Worm (Caenorhabditis elegans) whole organism, L4 larva: Measurements from ENCODE around the gene ell-1.

Experiments used
- F49E8.2 ChIP-seq: sonication (generic microtip); optimal IDR thresholded peaks from 2 replicates; lab custom pipeline; 2016; ENCODE audit warnings: missing compliant biosample characterization, mild to moderate bottlenecking, missing genetic modification characterization, borderline replicate concordance
- arid-1 ChIP-seq: fragments of 200-800 bp; sonication (Bioruptor generic); conservative IDR thresholded peaks from 2 replicates; pipeline ENCODE4 v1.3.6; 2022; ENCODE audit warnings: missing genetic modification reagents, missing genetic modification characterization, missing compliant biosample characterization
- ceh-82 ChIP-seq: sonication (generic microtip); optimal IDR thresholded peaks from 2 replicates; lab custom pipeline; 2017; ENCODE audit warnings: missing biosample characterization, missing genetic modification characterization
- egl-27 ChIP-seq: sonication (generic microtip); optimal IDR thresholded peaks from 3 replicates; lab custom pipeline; 2017; ENCODE audit warnings: missing biosample characterization, missing genetic modification reagents, missing genetic modification characterization
- fkh-10 ChIP-seq: fragments of 150-350 bp; optimal IDR thresholded peaks from 2 replicates; lab custom pipeline; 2014; ENCODE audit warnings: missing biosample characterization, missing genetic modification reagents, missing genetic modification characterization
- mdl-1 ChIP-seq, 2 experiments: fragments of 150-350 bp in 1 of 2; sonication (generic microtip) in 1 of 2; optimal IDR thresholded peaks; 2 replicates each; lab custom pipeline; 2014 to 2017; ENCODE audit warnings: missing biosample characterization in 2 of 2, missing genetic modification characterization in 2 of 2
- nhr-25 ChIP-seq: sonication (generic microtip); optimal IDR thresholded peaks from 2 replicates; lab custom pipeline; 2017; ENCODE audit warnings: missing genetic modification characterization, mild to moderate bottlenecking, missing compliant biosample characterization, antibody characterized with exemption, moderate library complexity, borderline replicate concordance; ENCODE audit not compliant: insufficient read depth
- pha-4 ChIP-seq, 2 experiments: fragments of 150-350 bp in 1 of 2; fragments of 200-800 bp in 1 of 2; sonication (Bioruptor generic) in 1 of 2; IDR thresholded peaks in 1 of 2; optimal IDR thresholded peaks in 1 of 2; 2 replicates each; pipeline versions ENCODE4 v1.3.6 to Lab custom; 2014 to 2022; ENCODE audit warnings: missing genetic modification characterization in 2 of 2, missing genetic modification reagents in 2 of 2, missing biosample characterization in 1 of 2, missing compliant biosample characterization in 1 of 2
- pqm-1 ChIP-seq: sonication (generic microtip); optimal IDR thresholded peaks from 2 replicates; lab custom pipeline; 2017; ENCODE audit warnings: missing biosample characterization, missing genetic modification characterization
- snpc-4 ChIP-seq: fragments of 150-350 bp; optimal IDR thresholded peaks from 2 replicates; lab custom pipeline; 2014; ENCODE audit warnings: missing biosample characterization, missing genetic modification characterization
- zag-1 ChIP-seq: fragments of 150-350 bp; optimal IDR thresholded peaks from 2 replicates; lab custom pipeline; 2014; ENCODE audit warnings: missing biosample characterization, missing genetic modification characterization

DNA sequence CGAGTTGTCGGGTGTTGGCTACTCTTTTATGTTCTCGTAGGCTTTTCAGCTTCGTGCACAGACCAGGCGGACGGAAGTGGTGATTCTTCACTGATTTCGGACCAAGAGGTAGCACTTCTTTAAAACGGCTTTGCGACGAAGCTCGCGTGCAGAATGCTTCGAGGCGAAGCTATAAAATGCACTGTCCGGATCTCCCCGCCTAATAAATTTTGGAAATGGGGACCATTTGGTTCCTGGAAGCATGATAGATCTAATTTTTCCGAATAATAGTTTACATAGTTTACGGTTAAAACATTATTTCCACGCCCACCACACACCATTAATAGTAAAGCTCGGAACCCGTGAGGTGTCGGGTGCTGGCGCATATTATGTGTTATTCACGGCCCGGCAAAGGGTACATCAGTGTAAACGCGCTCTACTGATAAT, 46.6 kb upstream of the ell-1 start:
- TF ChIP-seq egl-27 (tag; lab: Kevin White, UChicago) (no peak), F49E8.2 (tag; lab: Kevin White, UChicago) (peak; percentile 68), zag-1 (tag; lab: Kevin White, UChicago) (no peak), fkh-10 (no peak), mdl-1 (tag; optimal IDR thresholded peaks at IDR 0.05; lab: Kevin White, UChicago) (no peak), snpc-4 (tag; lab: Kevin White, UChicago) (peak; percentile 61), pqm-1 (tag; lab: Kevin White, UChicago) (no peak), pha-4 (GFP tag; IDR thresholded peaks at IDR 0.05; lab: Robert Waterston, UW) (0 out of 2 replicates have a peak, but pooled peaks have one; percentile 10), pha-4 (tag; optimal IDR thresholded peaks at IDR 0.05; lab: Kevin White, UChicago) (no peak), arid-1 (GFP tag; lab: Robert Waterston, UW) (peak; percentile 16), ceh-82 (tag; lab: Kevin White, UChicago) (no peak), nhr-25 (tag; lab: Kevin White, UChicago) (no peak)
